Fruit fly (Drosophila melanogaster) S2 (cell line): ENCODE measurements around the gene CG11560.

Experiments
- CG8478 ChIP-seq: fragments of >200 bp; optimal IDR thresholded peaks from 2 replicates; lab custom pipeline; 2018
- CTCF ChIP-seq, 2 experiments: fragments of >200 bp; optimal IDR thresholded peaks; 2 replicates each; lab custom pipeline; 2018

DNA sequence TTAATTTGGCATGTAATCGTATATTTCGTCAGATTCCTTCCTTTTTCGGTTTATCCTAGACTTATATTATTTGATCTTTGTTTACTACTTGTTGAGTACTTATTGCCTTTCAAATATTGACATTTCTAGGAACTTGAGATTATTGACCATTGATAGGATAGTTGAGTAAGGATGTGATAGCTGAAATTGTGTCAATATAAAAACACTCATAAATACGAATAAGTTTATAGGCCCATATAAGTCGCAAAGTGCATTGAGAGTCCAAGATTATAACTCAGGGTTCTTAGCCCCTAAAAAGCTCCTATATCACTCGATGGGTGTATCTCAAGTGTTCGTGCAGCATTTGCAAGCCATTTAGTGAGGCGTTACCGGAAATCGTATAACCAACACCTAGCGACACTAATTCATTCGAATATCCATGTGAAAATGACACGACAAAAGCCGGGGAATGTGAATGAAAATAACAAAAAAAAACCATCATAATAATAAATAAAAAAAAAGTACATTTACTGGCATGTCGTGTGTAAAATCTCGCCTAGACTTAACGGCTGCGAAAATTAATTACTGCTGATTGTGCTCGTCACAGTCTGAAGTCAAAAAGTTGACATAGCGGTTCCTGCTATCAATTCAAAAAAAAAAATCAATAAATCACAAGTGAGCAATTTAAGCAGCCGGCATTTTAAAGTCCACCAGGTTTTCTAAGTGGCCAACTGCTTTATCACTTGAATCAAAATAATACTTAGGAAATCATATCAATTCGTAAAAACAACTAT lies 45.8 kb upstream of the CG11560 start:
- TF ChIP-seq CG8478 (lab: Kevin White, UChicago) (no peak), CTCF (optimal IDR thresholded peaks at IDR 0.05; lab: Kevin White, UChicago) (no peak)
